Worm (Caenorhabditis elegans): Measurements from ENCODE around the gene F55A4.13.

- TF ChIP-seq ceh-82 (tag; optimal IDR thresholded peaks at IDR 0.05) (no peak), ama-1 (optimal IDR thresholded peaks at IDR 0.05) (no peak)
Observed at ce11 chrX:970072-970471, 47.3 kb downstream of the F55A4.13 start, which contains the start of gene C44C1.6.

Data from whole organism, L2 larva.